Fruit fly (Drosophila melanogaster) whole organism, embryonic: Measurements from ENCODE around the gene CG15922.
A peak's percentile ranks its signal among the peaks of the same experiment; 100 is the strongest.

Experiments
- CG10979 ChIP-seq: fragments of 200-800 bp; sonication (Bioruptor generic); optimal IDR thresholded peaks from 2 replicates; lab custom pipeline; 2018; ENCODE audit warnings: missing biosample characterization, mild to moderate bottlenecking, missing genetic modification characterization, moderate library complexity
- CG11560 ChIP-seq: fragments of 200-800 bp; sonication (Bioruptor generic); IDR thresholded peaks from 3 replicates; pipeline ENCODE4 v1.3.6; 2022; ENCODE audit warnings: missing biosample characterization, missing genetic modification characterization
- CG13894 ChIP-seq: fragments of 200-800 bp; sonication (Bioruptor generic); optimal IDR thresholded peaks from 3 replicates; lab custom pipeline; 2018; ENCODE audit warnings: missing biosample characterization, mild to moderate bottlenecking, missing genetic modification characterization, moderate library complexity
- CG14441 ChIP-seq: fragments of 200-800 bp; sonication (Bioruptor generic); IDR thresholded peaks from 2 replicates; pipeline ENCODE4 v1.3.6; 2022; ENCODE audit warnings: missing biosample characterization, missing genetic modification characterization
- CG16813 ChIP-seq: fragments of 200-800 bp; sonication (Bioruptor generic); IDR thresholded peaks from 3 replicates; pipeline ENCODE4 v1.3.6; 2022; ENCODE audit warnings: missing biosample characterization, missing genetic modification characterization; ENCODE audit not compliant: partially characterized antibody
- CG2120 ChIP-seq: fragments of 200-800 bp; sonication (Bioruptor generic); optimal IDR thresholded peaks from 3 replicates; lab custom pipeline; 2016; ENCODE audit warnings: missing biosample characterization, missing genetic modification characterization
- CG3281 ChIP-seq: fragments of 200-800 bp; sonication (Bioruptor generic); optimal IDR thresholded peaks from 3 replicates; lab custom pipeline; 2017; ENCODE audit warnings: missing biosample characterization, mild to moderate bottlenecking, missing genetic modification characterization
- CG34224 ChIP-seq: fragments of 200-800 bp; sonication (Bioruptor generic); IDR thresholded peaks from 3 replicates; pipeline ENCODE4 v1.3.6; 2022; ENCODE audit warnings: missing biosample characterization, missing genetic modification characterization; ENCODE audit not compliant: partially characterized antibody
- CG4360 ChIP-seq: fragments of 200-800 bp; sonication (Bioruptor generic); IDR thresholded peaks from 2 replicates; pipeline ENCODE4 v1.3.6; 2022; ENCODE audit warnings: missing biosample characterization, missing genetic modification characterization
- CG8388 ChIP-seq: fragments of 200-800 bp; sonication (Bioruptor generic); optimal IDR thresholded peaks from 2 replicates; lab custom pipeline; 2019; ENCODE audit warnings: missing biosample characterization, mild to moderate bottlenecking, missing genetic modification characterization, moderate library complexity
- CrebB ChIP-seq: fragments of 200-800 bp; sonication (Bioruptor generic); optimal IDR thresholded peaks from 3 replicates; lab custom pipeline; 2018; ENCODE audit warnings: missing biosample characterization, mild to moderate bottlenecking, missing genetic modification characterization
- Dad ChIP-seq: fragments of 200-800 bp; sonication (Bioruptor generic); optimal IDR thresholded peaks from 3 replicates; lab custom pipeline; 2016; ENCODE audit warnings: missing biosample characterization, missing genetic modification characterization
- Dip2 ChIP-seq: fragments of 200-800 bp; sonication (Bioruptor generic); IDR thresholded peaks from 2 replicates; pipeline ENCODE4 v1.3.6; 2022; ENCODE audit warnings: missing biosample characterization, missing genetic modification characterization
- Dll ChIP-seq: fragments of 200-800 bp; sonication (Bioruptor generic); IDR thresholded peaks from 4 replicates; pipeline ENCODE4 v1.3.6; 2022; ENCODE audit warnings: missing biosample characterization, missing genetic modification characterization; ENCODE audit not compliant: partially characterized antibody
- Eip74EF ChIP-seq, 2 experiments: fragments of 200-800 bp in 1 of 2; fragments of >200 bp in 1 of 2; sonication (Bioruptor generic) in 1 of 2; optimal IDR thresholded peaks; 2 replicates each; lab custom pipeline; 2017 to 2019; ENCODE audit warnings: missing biosample characterization in 2 of 2, missing genetic modification characterization in 2 of 2, mild to moderate bottlenecking in 1 of 2, moderate library complexity in 1 of 2
- Fer3 ChIP-seq: fragments of 200-800 bp; sonication (Bioruptor generic); optimal IDR thresholded peaks from 2 replicates; lab custom pipeline; 2018; ENCODE audit warnings: missing biosample characterization, mild to moderate bottlenecking, missing genetic modification characterization, moderate library complexity
- MBD-R2 ChIP-seq: fragments of 200-800 bp; sonication (Bioruptor generic); IDR thresholded peaks from 2 replicates; pipeline ENCODE4 v1.3.6; 2022; ENCODE audit warnings: missing biosample characterization, missing genetic modification characterization
- MTF-1 ChIP-seq: fragments of 200-800 bp; sonication (Bioruptor generic); optimal IDR thresholded peaks from 2 replicates; lab custom pipeline; 2018; ENCODE audit warnings: missing biosample characterization, mild to moderate bottlenecking, missing genetic modification characterization, borderline replicate concordance
- Mrtf ChIP-seq: fragments of 200-800 bp; sonication (Bioruptor generic); IDR thresholded peaks from 3 replicates; pipeline ENCODE4 v1.3.6; 2022; ENCODE audit warnings: missing biosample characterization, missing genetic modification characterization
- Nf-YA ChIP-seq: fragments of 200-800 bp; sonication (Bioruptor generic); IDR thresholded peaks from 2 replicates; pipeline ENCODE4 v1.3.6; 2022; ENCODE audit warnings: missing biosample characterization, missing genetic modification characterization
- Ravus ChIP-seq: fragments of 200-800 bp; sonication (Bioruptor generic); IDR thresholded peaks from 2 replicates; pipeline ENCODE4 v1.3.6; 2022; ENCODE audit warnings: missing biosample characterization, missing genetic modification characterization
- Spps ChIP-seq: fragments of 200-800 bp; sonication (Bioruptor generic); optimal IDR thresholded peaks from 2 replicates; lab custom pipeline; 2018; ENCODE audit warnings: missing biosample characterization, mild to moderate bottlenecking, missing genetic modification characterization
- Sry-δ ChIP-seq: fragments of 200-800 bp; sonication (Bioruptor generic); optimal IDR thresholded peaks from 2 replicates; lab custom pipeline; 2016; ENCODE audit warnings: missing biosample characterization, missing genetic modification characterization
- Usf ChIP-seq: fragments of 200-800 bp; sonication (Bioruptor generic); optimal IDR thresholded peaks from 2 replicates; lab custom pipeline; 2017; ENCODE audit warnings: missing genotype, missing biosample characterization, missing genetic modification characterization
- aop ChIP-seq: fragments of 200-800 bp; sonication (Bioruptor generic); IDR thresholded peaks from 2 replicates; pipeline ENCODE4 v1.3.6; 2022; ENCODE audit warnings: missing biosample characterization, missing genetic modification characterization
- ap ChIP-seq: fragments of 200-800 bp; sonication (Bioruptor generic); IDR thresholded peaks from 2 replicates; pipeline ENCODE4 v1.3.6; 2022; ENCODE audit warnings: missing biosample characterization, missing genetic modification characterization
- caup ChIP-seq: fragments of 200-800 bp; sonication (Bioruptor generic); optimal IDR thresholded peaks from 3 replicates; lab custom pipeline; 2017; ENCODE audit warnings: missing biosample characterization, mild to moderate bottlenecking, missing genetic modification characterization, moderate library complexity; ENCODE audit not compliant: severe bottlenecking
- chif ChIP-seq, 2 experiments: fragments of 200-800 bp; sonication (Bioruptor generic); optimal IDR thresholded peaks; 3 replicates each; lab custom pipeline; 2016; ENCODE audit warnings: missing biosample characterization in 2 of 2, missing genetic modification characterization in 2 of 2
- crc ChIP-seq: fragments of 200-800 bp; sonication (Bioruptor generic); optimal IDR thresholded peaks from 2 replicates; lab custom pipeline; 2016; ENCODE audit warnings: missing biosample characterization, missing genetic modification characterization
- disco-r ChIP-seq: fragments of 200-800 bp; sonication (Bioruptor generic); optimal IDR thresholded peaks from 2 replicates; lab custom pipeline; 2016; ENCODE audit warnings: missing biosample characterization, missing genetic modification characterization
- dmrt11E ChIP-seq: fragments of 200-800 bp; sonication (Bioruptor generic); optimal IDR thresholded peaks from 3 replicates; lab custom pipeline; 2018; ENCODE audit warnings: missing biosample characterization, mild to moderate bottlenecking, missing genetic modification characterization, moderate library complexity
- esg ChIP-seq: fragments of 200-800 bp; sonication (Bioruptor generic); conservative IDR thresholded peaks from 2 replicates; pipeline ENCODE4 v1.3.6; 2022; ENCODE audit warnings: missing biosample characterization, missing genetic modification characterization
- grau ChIP-seq: fragments of 200-800 bp; optimal IDR thresholded peaks from 3 replicates; lab custom pipeline; 2019; ENCODE audit warnings: missing biosample characterization, mild to moderate bottlenecking, missing genetic modification characterization, moderate library complexity
- h ChIP-seq: fragments of >200 bp; optimal IDR thresholded peaks from 2 replicates; lab custom pipeline; 2017
- jing ChIP-seq: fragments of 200-800 bp; sonication (Bioruptor generic); optimal IDR thresholded peaks from 2 replicates; lab custom pipeline; 2018; ENCODE audit warnings: missing biosample characterization, mild to moderate bottlenecking, missing genetic modification characterization
- ken ChIP-seq: fragments of 200-800 bp; sonication (Bioruptor generic); IDR thresholded peaks from 3 replicates; pipeline ENCODE4 v1.3.6; 2022; ENCODE audit warnings: missing biosample characterization, missing genetic modification characterization
- lbe ChIP-seq: fragments of 200-800 bp; sonication (Bioruptor generic); optimal IDR thresholded peaks from 2 replicates; lab custom pipeline; 2016; ENCODE audit warnings: missing biosample characterization, mild to moderate bottlenecking, missing genetic modification characterization
- lilli ChIP-seq: fragments of 200-800 bp; sonication (Bioruptor generic); optimal IDR thresholded peaks from 3 replicates; lab custom pipeline; 2016; ENCODE audit warnings: missing biosample characterization, missing genetic modification characterization
- lola ChIP-seq, 3 experiments: fragments of >200 bp in 2 of 3; fragments of 200-800 bp in 1 of 3; sonication (Bioruptor generic) in 1 of 3; optimal IDR thresholded peaks; 2 replicates each; lab custom pipeline; 2017 to 2019; ENCODE audit warnings: missing biosample characterization in 3 of 3, missing genetic modification characterization in 3 of 3, mild to moderate bottlenecking in 1 of 3, moderate library complexity in 1 of 3
- ranshi ChIP-seq: fragments of 200-800 bp; sonication (Bioruptor generic); IDR thresholded peaks from 2 replicates; pipeline ENCODE4 v1.3.6; 2022; ENCODE audit warnings: missing biosample characterization, missing genetic modification characterization
- rib ChIP-seq: fragments of 200-800 bp; sonication (Bioruptor generic); IDR thresholded peaks from 2 replicates; pipeline ENCODE4 v1.3.6; 2022; ENCODE audit warnings: missing biosample characterization, missing genetic modification characterization
- row ChIP-seq: fragments of 200-800 bp; sonication (Bioruptor generic); IDR thresholded peaks from 3 replicates; pipeline ENCODE4 v1.3.6; 2022; ENCODE audit warnings: missing biosample characterization, missing genetic modification characterization
- sens-2 ChIP-seq: fragments of 200-800 bp; sonication (Bioruptor generic); IDR thresholded peaks from 2 replicates; pipeline ENCODE4 v1.3.6; 2022; ENCODE audit warnings: missing biosample characterization, missing genetic modification characterization
- seq ChIP-seq: fragments of 200-800 bp; sonication (Bioruptor generic); IDR thresholded peaks from 2 replicates; pipeline ENCODE4 v1.3.6; 2022; ENCODE audit warnings: missing biosample characterization, missing genetic modification characterization
- stc ChIP-seq: fragments of 200-800 bp; sonication (Bioruptor generic); IDR thresholded peaks from 2 replicates; pipeline ENCODE4 v1.3.6; 2022; ENCODE audit warnings: missing biosample characterization, missing genetic modification characterization
- tin ChIP-seq: fragments of 200-800 bp; sonication (Bioruptor generic); optimal IDR thresholded peaks from 3 replicates; lab custom pipeline; 2016; ENCODE audit warnings: missing biosample characterization, missing genetic modification characterization
- unpg ChIP-seq: fragments of 200-800 bp; sonication (Bioruptor generic); optimal IDR thresholded peaks from 3 replicates; lab custom pipeline; 2018; ENCODE audit warnings: missing biosample characterization, mild to moderate bottlenecking, missing genetic modification characterization, moderate library complexity
- zf30C ChIP-seq: fragments of 200-800 bp; sonication (Bioruptor generic); optimal IDR thresholded peaks from 3 replicates; lab custom pipeline; 2018; ENCODE audit warnings: missing biosample characterization, mild to moderate bottlenecking, missing genetic modification characterization
- zfh1 ChIP-seq: fragments of 200-800 bp; sonication (Bioruptor generic); IDR thresholded peaks from 3 replicates; pipeline ENCODE4 v1.3.6; 2022; ENCODE audit warnings: missing biosample characterization, missing genetic modification characterization

CG15922 gene

dm6 chr3R:20542283-20543144 lies 17.6 kb downstream of the CG15922 start (continued):
- TF ChIP-seq CG16813 (no peak), CG2120 (GFP tag; lab: Kevin White, UChicago) (no peak), ken (no peak), Dip2 (GFP tag; lab: Robert Waterston, UW) (no peak), lbe (GFP tag; lab: Kevin White, UChicago) (no peak), disco-r (GFP tag; lab: Kevin White, UChicago) (peak; percentile 21), Ravus (GFP tag; lab: Robert Waterston, UW) (no peak), row (GFP tag; lab: Robert Waterston, UW) (0 out of 3 replicates have a peak, but pooled peaks have one; percentile 24), CG34224 (no peak), Usf (no peak), jing (GFP tag; lab: Kevin White, UChicago) (no peak), rib (GFP tag; lab: Robert Waterston, UW) (no peak), CG13894 (no peak), zf30C (peak; percentile 61), aop (GFP tag; lab: Robert Waterston, UW) (no peak), Dll (GFP tag; lab: Robert Waterston, UW) (0 out of 4 replicates have a peak, but pooled peaks have one; percentile 11), CG4360 (GFP tag; lab: Robert Waterston, UW) (no peak), ranshi (no peak), Fer3 (tag; lab: Kevin White, UChicago) (peak; percentile 19), Mrtf (no peak), Dad (GFP tag; lab: Kevin White, UChicago) (no peak), tin (GFP tag; lab: Kevin White, UChicago) (no peak), crc (no peak), MBD-R2 (no peak), Nf-YA (no peak), ap (GFP tag; lab: Robert Waterston, UW) (no peak; the same call in 1 of the 2 replicates), CG10979 (tag; lab: Kevin White, UChicago) (peak; percentile 35), MTF-1 (GFP tag; lab: Kevin White, UChicago) (peak; percentile 70), CG3281 (GFP tag; lab: Kevin White, UChicago) (peak; percentile 27), Spps (peak; percentile 20), lilli (GFP tag; lab: Kevin White, UChicago) (no peak), CG14441 (GFP tag; lab: Robert Waterston, UW) (no peak), chif (GFP tag; optimal IDR thresholded peaks at IDR 0.05; lab: Kevin White, UChicago) (peak; percentile 14 to 46), grau (tag; lab: Kevin White, UChicago) (peak; percentile 3), stc (GFP tag; lab: Robert Waterston, UW) (no peak), CG11560 (no peak), CrebB (tag; lab: Kevin White, UChicago) (peak; percentile 67), lola (GFP tag; optimal IDR thresholded peaks at IDR 0.05; lab: Kevin White, UChicago) (peak in 1 of 3 experiments; percentile 58), Eip74EF (GFP tag; optimal IDR thresholded peaks at IDR 0.05; lab: Kevin White, UChicago) (peak in 1 of 2 experiments; percentile 19), unpg (GFP tag; lab: Kevin White, UChicago) (no peak), zfh1 (peak; percentile 60; the same call in 2 of the 3 replicates), seq (GFP tag; lab: Robert Waterston, UW) (no peak; the same call in 1 of the 2 replicates), caup (GFP tag; lab: Kevin White, UChicago) (no peak), CG8388 (GFP tag; lab: Kevin White, UChicago) (peak; percentile 21), esg (GFP tag; lab: Robert Waterston, UW) (no peak), Sry-δ (no peak), sens-2 (no peak), dmrt11E (tag; lab: Kevin White, UChicago) (peak; percentile 74), h (lab: Kevin White, UChicago) (no peak)
